Worm (Caenorhabditis elegans): Measurements from ENCODE around the gene cyb-2.1.

ce11 chrIV:11031640-11032039 is 45.9 kb downstream of the cyb-2.1 start:
- no peak for TF ChIP-seq F13C5.2 (tag; optimal IDR thresholded peaks at IDR 0.05)
- no peak for TF ChIP-seq tra-4 (tag; optimal IDR thresholded peaks at IDR 0.05)
- no peak for TF ChIP-seq ama-1 (optimal IDR thresholded peaks at IDR 0.05)
- TF ChIP-seq ceh-13 (GFP tag; optimal IDR thresholded peaks at IDR 0.05), result no peak
- no peak for TF ChIP-seq flt-1 (GFP tag; IDR thresholded peaks at IDR 0.05)
- no peak for TF ChIP-seq hnd-1 (tag; optimal IDR thresholded peaks at IDR 0.05)

Measured in whole organism, early embryonic.